Worm (Caenorhabditis elegans): Measurements from ENCODE around the gene C34D1.4.

- no peak for TF ChIP-seq tbx-11 (GFP tag; IDR thresholded peaks at IDR 0.05)
- TF ChIP-seq ama-1 (optimal IDR thresholded peaks at IDR 0.05) = no peak
- no peak for TF ChIP-seq F13C5.2 (tag; optimal IDR thresholded peaks at IDR 0.05)
These were observed 51.7 kb downstream of the C34D1.4 start, which contains the start of gene F57B1.5 for ce11 chrV:13207426-13207825.

Data from whole organism, early embryonic.